Fruit fly (Drosophila melanogaster) whole organism, embryonic: ENCODE measurements around the gene defl.

ENCODE experiments used
- Bgb ChIP-seq: fragments of 200-800 bp; sonication (Bioruptor generic); IDR thresholded peaks from 2 replicates; pipeline ENCODE4 v1.3.6; 2022; ENCODE audit warnings: missing biosample characterization, missing genetic modification characterization; ENCODE audit not compliant: partially characterized antibody
- CG10274 ChIP-seq: fragments of 200-800 bp; sonication (Bioruptor generic); optimal IDR thresholded peaks from 3 replicates; lab custom pipeline; 2017; ENCODE audit warnings: missing biosample characterization, mild to moderate bottlenecking, missing genetic modification characterization
- CG10321 ChIP-seq: fragments of 200-800 bp; sonication (Bioruptor generic); IDR thresholded peaks from 2 replicates; pipeline ENCODE4 v1.3.6; 2022; ENCODE audit warnings: missing biosample characterization, missing genetic modification characterization
- CG11723 ChIP-seq: fragments of 200-800 bp; sonication (Bioruptor generic); optimal IDR thresholded peaks from 2 replicates; lab custom pipeline; 2017; ENCODE audit warnings: missing biosample characterization, mild to moderate bottlenecking, missing genetic modification characterization
- CG12104 ChIP-seq: fragments of 200-800 bp; sonication (Bioruptor generic); optimal IDR thresholded peaks from 3 replicates; lab custom pipeline; 2016; ENCODE audit warnings: missing biosample characterization, missing genetic modification characterization
- CG12236 ChIP-seq: fragments of 200-800 bp; sonication (Bioruptor generic); optimal IDR thresholded peaks from 2 replicates; lab custom pipeline; 2016; ENCODE audit warnings: missing biosample characterization, missing genetic modification characterization
- CG14014 ChIP-seq: fragments of 200-800 bp; sonication (Bioruptor generic); IDR thresholded peaks from 2 replicates; pipeline ENCODE4 v1.3.6; 2022; ENCODE audit warnings: missing biosample characterization, missing genetic modification characterization
- CG15514 ChIP-seq: fragments of 200-800 bp; sonication (Bioruptor generic); optimal IDR thresholded peaks from 3 replicates; lab custom pipeline; 2017; ENCODE audit warnings: missing biosample characterization, missing genetic modification characterization, mild to moderate bottlenecking, moderate library complexity, missing genetic modification reagents
- CG2889 ChIP-seq: fragments of 200-800 bp; sonication (Bioruptor generic); IDR thresholded peaks from 3 replicates; pipeline ENCODE4 v1.3.6; 2022; ENCODE audit warnings: missing biosample characterization, missing genetic modification characterization
- CG30403 ChIP-seq: fragments of 200-800 bp; sonication (Bioruptor generic); optimal IDR thresholded peaks from 3 replicates; lab custom pipeline; 2016; ENCODE audit warnings: missing biosample characterization, missing genetic modification characterization
- CG30431 ChIP-seq: fragments of 200-800 bp; sonication (Bioruptor generic); optimal IDR thresholded peaks from 2 replicates; lab custom pipeline; 2017; ENCODE audit warnings: missing biosample characterization, missing genetic modification characterization
- CG3726 ChIP-seq: fragments of 200-800 bp; sonication (Bioruptor generic); IDR thresholded peaks from 3 replicates; pipeline ENCODE4, ENCODE4 v1.3.6; 2022; ENCODE audit warnings: missing biosample characterization, missing genetic modification characterization
- CG4360 ChIP-seq: fragments of 200-800 bp; sonication (Bioruptor generic); IDR thresholded peaks from 2 replicates; pipeline ENCODE4 v1.3.6; 2022; ENCODE audit warnings: missing biosample characterization, missing genetic modification characterization
- CG4404 ChIP-seq: fragments of 200-800 bp; sonication (Bioruptor generic); IDR thresholded peaks from 2 replicates; pipeline ENCODE4 v1.3.6; 2022; ENCODE audit warnings: missing biosample characterization, missing genetic modification characterization
- CG5180 ChIP-seq: fragments of 200-800 bp; sonication (Bioruptor generic); optimal IDR thresholded peaks from 3 replicates; lab custom pipeline; 2017; ENCODE audit warnings: missing biosample characterization, missing genetic modification characterization, mild to moderate bottlenecking, moderate library complexity, missing genetic modification reagents
- CG6854 ChIP-seq: fragments of 200-800 bp; sonication (Bioruptor generic); optimal IDR thresholded peaks from 3 replicates; lab custom pipeline; 2017; ENCODE audit warnings: missing biosample characterization, mild to moderate bottlenecking, missing genetic modification characterization
- CG7357 ChIP-seq: fragments of 200-800 bp; sonication (Bioruptor generic); IDR thresholded peaks from 3 replicates; pipeline ENCODE4 v1.3.6; 2022; ENCODE audit warnings: missing biosample characterization, missing genetic modification characterization
- CG8478 ChIP-seq: fragments of >200 bp; optimal IDR thresholded peaks from 2 replicates; lab custom pipeline; 2018
- CG9797 ChIP-seq: fragments of 200-800 bp; sonication (Bioruptor generic); optimal IDR thresholded peaks from 3 replicates; lab custom pipeline; 2018; ENCODE audit warnings: missing biosample characterization, mild to moderate bottlenecking, missing genetic modification characterization
- Dbx ChIP-seq: fragments of 200-800 bp; sonication (Bioruptor generic); IDR thresholded peaks from 3 replicates; pipeline ENCODE4 v1.3.6; 2022; ENCODE audit warnings: missing biosample characterization, missing genetic modification characterization
- Dek ChIP-seq: fragments of 200-800 bp; sonication (Bioruptor generic); optimal IDR thresholded peaks from 3 replicates; lab custom pipeline; 2019; ENCODE audit warnings: missing biosample characterization, mild to moderate bottlenecking, missing genetic modification characterization, moderate library complexity
- Dref ChIP-seq: fragments of 200-800 bp; sonication (Bioruptor generic); IDR thresholded peaks from 2 replicates; pipeline ENCODE4 v1.3.6; 2022; ENCODE audit warnings: missing biosample characterization, missing genetic modification characterization
- Drgx ChIP-seq: fragments of 200-800 bp; sonication (Bioruptor generic); IDR thresholded peaks from 2 replicates; pipeline ENCODE4 v1.3.6; 2022; ENCODE audit warnings: missing biosample characterization, missing genetic modification characterization
- E2f1 ChIP-seq: fragments of 200-800 bp; sonication (Bioruptor generic); IDR thresholded peaks from 2 replicates; pipeline ENCODE4 v1.3.6; 2022; ENCODE audit warnings: missing biosample characterization, missing genetic modification characterization
- H15 ChIP-seq: fragments of 200-800 bp; sonication (Bioruptor generic); IDR thresholded peaks from 3 replicates; pipeline ENCODE4 v1.3.6; 2022; ENCODE audit warnings: missing biosample characterization, missing genetic modification characterization
- Jarid2 ChIP-seq: fragments of 200-800 bp; sonication (Bioruptor generic); optimal IDR thresholded peaks from 3 replicates; lab custom pipeline; 2017; ENCODE audit warnings: mild to moderate bottlenecking, missing biosample characterization, missing genetic modification reagents, missing genetic modification characterization
- Lpt ChIP-seq: fragments of >200 bp; optimal IDR thresholded peaks from 2 replicates; lab custom pipeline; 2018; ENCODE audit warnings: missing biosample characterization, missing genetic modification characterization
- Med ChIP-seq: fragments of 200-800 bp; sonication (Bioruptor generic); peaks from one replicate; lab custom pipeline; 2016; ENCODE audit warnings: missing biosample characterization, missing genetic modification characterization, mild to moderate bottlenecking, inconsistent platforms, moderate library complexity
- Optix ChIP-seq: fragments of 200-800 bp; sonication (Bioruptor generic); IDR thresholded peaks from 3 replicates; pipeline ENCODE4 v1.3.6; 2022; ENCODE audit warnings: missing biosample characterization, missing genetic modification characterization
- amos ChIP-seq: fragments of 200-800 bp; sonication (Bioruptor generic); IDR thresholded peaks from 2 replicates; pipeline ENCODE4 v1.3.6; 2022; ENCODE audit warnings: missing biosample characterization, missing genetic modification characterization; ENCODE audit not compliant: partially characterized antibody
- ap ChIP-seq: fragments of 200-800 bp; sonication (Bioruptor generic); IDR thresholded peaks from 2 replicates; pipeline ENCODE4 v1.3.6; 2022; ENCODE audit warnings: missing biosample characterization, missing genetic modification characterization
- az2 ChIP-seq: fragments of 200-800 bp; sonication (Bioruptor generic); optimal IDR thresholded peaks from 3 replicates; lab custom pipeline; 2016; ENCODE audit warnings: missing biosample characterization, missing genetic modification characterization
- chinmo ChIP-seq: fragments of 200-800 bp; sonication (Bioruptor generic); IDR thresholded peaks from 4 replicates; pipeline ENCODE4 v1.3.6; 2022; ENCODE audit warnings: missing biosample characterization, missing genetic modification characterization; ENCODE audit not compliant: partially characterized antibody
- danr ChIP-seq: fragments of 200-800 bp; sonication (Bioruptor generic); IDR thresholded peaks from 2 replicates; pipeline ENCODE4 v1.3.6; 2022; ENCODE audit warnings: missing biosample characterization, missing genetic modification characterization
- fu2 ChIP-seq: fragments of 200-800 bp; sonication (Bioruptor generic); optimal IDR thresholded peaks from 2 replicates; lab custom pipeline; 2016; ENCODE audit warnings: missing biosample characterization, missing genetic modification characterization
- gt ChIP-seq: fragments of 200-800 bp; sonication (Bioruptor generic); IDR thresholded peaks from 2 replicates; pipeline ENCODE4 v1.3.6; 2022; ENCODE audit warnings: missing biosample characterization, missing genetic modification characterization
- jing ChIP-seq: fragments of 200-800 bp; sonication (Bioruptor generic); optimal IDR thresholded peaks from 2 replicates; lab custom pipeline; 2018; ENCODE audit warnings: missing biosample characterization, mild to moderate bottlenecking, missing genetic modification characterization
- kay ChIP-seq: fragments of 200-800 bp; sonication (Bioruptor generic); optimal IDR thresholded peaks from 2 replicates; lab custom pipeline; 2016; ENCODE audit warnings: missing biosample characterization, missing genetic modification characterization
- nmo ChIP-seq: fragments of 200-800 bp; sonication (Bioruptor generic); optimal IDR thresholded peaks from 2 replicates; lab custom pipeline; 2018; ENCODE audit warnings: missing biosample characterization, mild to moderate bottlenecking, missing genetic modification characterization, moderate library complexity
- nom ChIP-seq: fragments of 200-800 bp; sonication (Bioruptor generic); optimal IDR thresholded peaks from 2 replicates; lab custom pipeline; 2017; ENCODE audit warnings: missing biosample characterization, missing genetic modification characterization, mild to moderate bottlenecking, moderate library complexity, missing genetic modification reagents
- odd ChIP-seq: fragments of 200-800 bp; sonication (Bioruptor generic); optimal IDR thresholded peaks from 2 replicates; lab custom pipeline; 2017; ENCODE audit warnings: missing biosample characterization, mild to moderate bottlenecking, missing genetic modification characterization
- prd ChIP-seq, 3 experiments: fragments of >200 bp in 2 of 3; fragments of 200-800 bp in 1 of 3; sonication (Bioruptor generic) in 1 of 3; optimal IDR thresholded peaks in 2 of 3; IDR thresholded peaks in 1 of 3; 2 replicates in 2 of 3; 3 replicates in 1 of 3; pipeline versions ENCODE4 v1.3.6 to Lab custom; 2017 to 2022; ENCODE audit warnings: missing biosample characterization in 1 of 3, missing genetic modification characterization in 1 of 3
- pros ChIP-seq: fragments of 200-800 bp; sonication (Bioruptor generic); optimal IDR thresholded peaks from 3 replicates; lab custom pipeline; 2019; ENCODE audit warnings: missing biosample characterization, mild to moderate bottlenecking, missing genetic modification characterization, moderate library complexity
- sens-2 ChIP-seq: fragments of 200-800 bp; sonication (Bioruptor generic); IDR thresholded peaks from 2 replicates; pipeline ENCODE4 v1.3.6; 2022; ENCODE audit warnings: missing biosample characterization, missing genetic modification characterization
- sisA ChIP-seq: fragments of 200-800 bp; sonication (Bioruptor generic); IDR thresholded peaks from 2 replicates; pipeline ENCODE4 v1.3.6; 2022; ENCODE audit warnings: missing biosample characterization, missing genetic modification characterization
- sqz ChIP-seq: fragments of 200-800 bp; sonication (Bioruptor generic); optimal IDR thresholded peaks from 3 replicates; lab custom pipeline; 2018; ENCODE audit warnings: missing biosample characterization, mild to moderate bottlenecking, missing genetic modification characterization
- stc ChIP-seq: fragments of 200-800 bp; sonication (Bioruptor generic); IDR thresholded peaks from 2 replicates; pipeline ENCODE4 v1.3.6; 2022; ENCODE audit warnings: missing biosample characterization, missing genetic modification characterization
- tio ChIP-seq: fragments of 200-800 bp; sonication (Bioruptor generic); optimal IDR thresholded peaks from 2 replicates; lab custom pipeline; 2017; ENCODE audit warnings: missing biosample characterization, missing genetic modification characterization, inconsistent platforms
- vfl ChIP-seq: fragments of 200-800 bp; sonication (Bioruptor generic); optimal IDR thresholded peaks from 2 replicates; lab custom pipeline; 2016; ENCODE audit warnings: missing biosample characterization, missing genetic modification characterization
- vvl ChIP-seq: fragments of 200-800 bp; sonication (Bioruptor generic); IDR thresholded peaks from 2 replicates; pipeline ENCODE4 v1.3.6; 2022; ENCODE audit warnings: missing biosample characterization, missing genetic modification characterization

The defl gene

dm6 chr3L:9733563-9733962 lies 10.3 kb downstream of the defl start, which contains the start of gene CG6749:
TSS of gene CG6749 (minus strand) at chr3L:9733807.
- TF ChIP-seq Bgb (GFP tag; lab: Robert Waterston, UW) (0 out of 2 replicates have a peak, but pooled peaks have one; percentile 17), CG4360 (GFP tag; lab: Robert Waterston, UW) (no peak), CG15514 (GFP tag; lab: Kevin White, UChicago) (no peak), odd (GFP tag; lab: Kevin White, UChicago) (no peak), Dref (GFP tag; lab: Robert Waterston, UW) (peak; percentile 29; the same call in 1 of the 2 replicates), nmo (GFP tag; lab: Kevin White, UChicago) (no peak), CG3726 (GFP tag; lab: Robert Waterston, UW) (peak; percentile 51; the same call in 1 of the 3 replicates), CG14014 (GFP tag; lab: Robert Waterston, UW) (0 out of 2 replicates have a peak, but pooled peaks have one; percentile 10), CG8478 (lab: Kevin White, UChicago) (peak; percentile 14), nom (GFP tag; lab: Kevin White, UChicago) (peak; percentile 35), Dbx (GFP tag; lab: Robert Waterston, UW) (0 out of 3 replicates have a peak, but pooled peaks have one; percentile 38), CG4404 (GFP tag; lab: Robert Waterston, UW) (0 out of 2 replicates have a peak, but pooled peaks have one; percentile 16), CG7357 (GFP tag; lab: Robert Waterston, UW) (no peak), Med (GFP tag; lab: Kevin White, UChicago) (peak; percentile 7), chinmo (GFP tag; lab: Robert Waterston, UW) (0 out of 4 replicates have a peak, but pooled peaks have one; percentile 20), CG9797 (GFP tag; lab: Kevin White, UChicago) (no peak)

- TF ChIP-seq CG10274 (GFP tag; lab: Kevin White, UChicago) (no peak), pros (GFP tag; lab: Kevin White, UChicago) (no peak), Med (GFP tag; lab: Kevin White, UChicago) (no peak), Drgx (GFP tag; lab: Robert Waterston, UW) (peak; percentile 70), vvl (GFP tag; lab: Robert Waterston, UW) (no peak; the same call in 1 of the 2 replicates), CG11723 (GFP tag; lab: Kevin White, UChicago) (no peak), CG6854 (GFP tag; lab: Kevin White, UChicago) (no peak), fu2 (GFP tag; lab: Kevin White, UChicago) (no peak), sqz (GFP tag; lab: Kevin White, UChicago) (no peak), vfl (GFP tag; lab: Kevin White, UChicago) (no peak), ap (GFP tag; lab: Robert Waterston, UW) (no peak), stc (GFP tag; lab: Robert Waterston, UW) (no peak), kay (GFP tag; lab: Kevin White, UChicago) (no peak), E2f1 (GFP tag; lab: Robert Waterston, UW) (peak; percentile 35; the same call in 1 of the 2 replicates), CG2889 (no peak), CG12104 (no peak), tio (GFP tag; lab: Kevin White, UChicago) (no peak), Optix (GFP tag; lab: Robert Waterston, UW) (no peak), CG30403 (GFP tag; lab: Kevin White, UChicago) (peak; percentile 40), Lpt (GFP tag; lab: Kevin White, UChicago) (no peak), sisA (GFP tag; lab: Robert Waterston, UW) (0 out of 2 replicates have a peak, but pooled peaks have one; percentile 31), CG5180 (GFP tag; lab: Kevin White, UChicago) (no peak), H15 (GFP tag; lab: Robert Waterston, UW) (no peak), Jarid2 (GFP tag; lab: Kevin White, UChicago) (no peak), gt (GFP tag; lab: Robert Waterston, UW) (no peak), danr (GFP tag; lab: Robert Waterston, UW) (no peak), CG12236 (GFP tag; lab: Kevin White, UChicago) (no peak), jing (GFP tag; lab: Kevin White, UChicago) (no peak), CG30431 (no peak), CG10321 (no peak), Dek (tag; lab: Kevin White, UChicago) (peak; percentile 23), sens-2 (GFP tag; lab: Robert Waterston, UW) (no peak), az2 (GFP tag; lab: Kevin White, UChicago) (no peak), amos (GFP tag; lab: Robert Waterston, UW) (no peak), prd (optimal IDR thresholded peaks at IDR 0.05; lab: Kevin White, UChicago) (no peak), prd (GFP tag; IDR thresholded peaks at IDR 0.05; lab: Robert Waterston, UW) (no peak)
Observed at dm6 chr3L:9739629-9740028, 16.4 kb downstream of the defl start.
